Worm (Caenorhabditis elegans) whole organism, L3 larva: Measurements from ENCODE around the gene T06E4.21.
A peak's percentile ranks its signal among the peaks of the same experiment; 100 is the strongest.

ENCODE experiments used
- ZK546.5 ChIP-seq: sonication (generic microtip); optimal IDR thresholded peaks from 2 replicates; lab custom pipeline; 2017; ENCODE audit warnings: missing biosample characterization, missing genetic modification characterization
- aly-2 ChIP-seq: fragments of 150-350 bp; optimal IDR thresholded peaks from 2 replicates; lab custom pipeline; 2014; ENCODE audit warnings: missing biosample characterization, missing genetic modification characterization
- ama-1 ChIP-seq: fragments of 150-350 bp; optimal IDR thresholded peaks from 2 replicates; lab custom pipeline; 2018
- ceh-16 ChIP-seq: sonication (generic microtip); optimal IDR thresholded peaks from 2 replicates; lab custom pipeline; 2017; ENCODE audit warnings: missing biosample characterization, missing genetic modification characterization
- ceh-28 ChIP-seq: fragments of 150-350 bp; optimal IDR thresholded peaks from 2 replicates; lab custom pipeline; 2014; ENCODE audit warnings: missing biosample characterization, missing genetic modification reagents, missing genetic modification characterization
- ceh-82 ChIP-seq: fragments of 150-350 bp; optimal IDR thresholded peaks from 2 replicates; lab custom pipeline; 2014; ENCODE audit warnings: missing biosample characterization, missing genetic modification characterization
- ceh-9 ChIP-seq: sonication (generic microtip); optimal IDR thresholded peaks from 2 replicates; lab custom pipeline; 2018; ENCODE audit warnings: missing biosample characterization, missing genetic modification characterization
- daf-12 ChIP-seq: fragments of 150-350 bp; optimal IDR thresholded peaks from 2 replicates; lab custom pipeline; 2014; ENCODE audit warnings: missing biosample characterization, missing genetic modification reagents, missing genetic modification characterization
- egl-27 ChIP-seq: sonication (generic microtip); optimal IDR thresholded peaks from 4 replicates; lab custom pipeline; 2017; ENCODE audit warnings: missing biosample characterization, missing genetic modification reagents, missing genetic modification characterization
- egl-5 ChIP-seq: fragments of 150-350 bp; optimal IDR thresholded peaks from 2 replicates; lab custom pipeline; 2017; ENCODE audit warnings: missing biosample characterization, missing genetic modification reagents, missing genetic modification characterization, inconsistent platforms
- elt-2 ChIP-seq: sonication (generic microtip); optimal IDR thresholded peaks from 2 replicates; lab custom pipeline; 2016; ENCODE audit warnings: missing genetic modification reagents, mild to moderate bottlenecking, missing genetic modification characterization, missing compliant biosample characterization
- elt-3 ChIP-seq, 3 experiments: fragments of 150-350 bp in 1 of 3; sonication (generic microtip) in 2 of 3; optimal IDR thresholded peaks; 2 replicates in 2 of 3; 4 replicates in 1 of 3; lab custom pipeline; 2014 to 2017; ENCODE audit warnings: missing biosample characterization in 3 of 3, missing genetic modification characterization in 3 of 3
- eor-1 ChIP-seq, 2 experiments: fragments of 150-350 bp; optimal IDR thresholded peaks; 2 replicates each; lab custom pipeline; 2014 to 2018; ENCODE audit warnings: missing biosample characterization in 2 of 2, missing genetic modification characterization in 2 of 2
- hmg-11 ChIP-seq: sonication (generic microtip); optimal IDR thresholded peaks from 2 replicates; lab custom pipeline; 2016; ENCODE audit warnings: missing genetic modification characterization, missing compliant biosample characterization
- jun-1 ChIP-seq: fragments of 150-350 bp; optimal IDR thresholded peaks from 2 replicates; lab custom pipeline; 2014; ENCODE audit warnings: missing biosample characterization, missing genetic modification reagents, missing genetic modification characterization
- lin-15B ChIP-seq: fragments of 150-350 bp; optimal IDR thresholded peaks from 2 replicates; lab custom pipeline; 2014; ENCODE audit warnings: missing biosample characterization, missing genetic modification characterization
- lin-39 ChIP-seq: fragments of 150-350 bp; optimal IDR thresholded peaks from 2 replicates; lab custom pipeline; 2018; ENCODE audit warnings: missing biosample characterization, missing genetic modification reagents, missing genetic modification characterization
- lsy-12 ChIP-seq: sonication (generic microtip); optimal IDR thresholded peaks from 2 replicates; lab custom pipeline; 2016; ENCODE audit warnings: mild to moderate bottlenecking, missing genetic modification characterization, missing compliant biosample characterization
- mdl-1 ChIP-seq: fragments of 150-350 bp; optimal IDR thresholded peaks from 2 replicates; lab custom pipeline; 2014; ENCODE audit warnings: missing biosample characterization, missing genetic modification characterization
- mml-1 ChIP-seq: fragments of 150-350 bp; sonication (generic microtip); optimal IDR thresholded peaks from 3 replicates; lab custom pipeline; 2014; ENCODE audit warnings: missing biosample characterization, missing genetic modification characterization
- nfya-1 ChIP-seq: sonication (generic microtip); optimal IDR thresholded peaks from 2 replicates; lab custom pipeline; 2017; ENCODE audit warnings: missing genetic modification characterization, mild to moderate bottlenecking, missing compliant biosample characterization, antibody characterized with exemption, moderate library complexity; ENCODE audit not compliant: insufficient read depth
- nhr-11 ChIP-seq: fragments of 150-350 bp; optimal IDR thresholded peaks from 2 replicates; lab custom pipeline; 2014; ENCODE audit warnings: missing biosample characterization, missing genetic modification characterization
- nhr-12 ChIP-seq: fragments of 150-350 bp; optimal IDR thresholded peaks from 2 replicates; lab custom pipeline; 2014; ENCODE audit warnings: missing biosample characterization, missing genetic modification characterization
- nhr-237 ChIP-seq: fragments of 150-350 bp; optimal IDR thresholded peaks from 2 replicates; lab custom pipeline; 2014; ENCODE audit warnings: missing biosample characterization, missing genetic modification characterization
- nhr-25 ChIP-seq: sonication (generic microtip); optimal IDR thresholded peaks from 2 replicates; lab custom pipeline; 2017; ENCODE audit warnings: missing biosample characterization, missing genetic modification characterization
- nhr-28 ChIP-seq: fragments of 150-350 bp; optimal IDR thresholded peaks from 2 replicates; lab custom pipeline; 2014; ENCODE audit warnings: missing biosample characterization, missing genetic modification characterization
- nhr-43 ChIP-seq: sonication (generic microtip); optimal IDR thresholded peaks from 2 replicates; lab custom pipeline; 2016; ENCODE audit warnings: mild to moderate bottlenecking, missing genetic modification characterization, missing compliant biosample characterization; ENCODE audit not compliant: poor library complexity, severe bottlenecking
- nhr-67 ChIP-seq: fragments of 150-350 bp; optimal IDR thresholded peaks from 2 replicates; lab custom pipeline; 2014; ENCODE audit warnings: missing biosample characterization, missing genetic modification characterization
- nhr-76 ChIP-seq: fragments of 150-350 bp; sonication (generic microtip); optimal IDR thresholded peaks from 5 replicates; lab custom pipeline; 2014; ENCODE audit warnings: missing biosample characterization, missing genetic modification characterization
- nhr-77 ChIP-seq: fragments of 150-350 bp; optimal IDR thresholded peaks from 2 replicates; lab custom pipeline; 2014; ENCODE audit warnings: missing biosample characterization, missing genetic modification characterization
- pha-4 ChIP-seq: fragments of 150-350 bp; optimal IDR thresholded peaks from 2 replicates; lab custom pipeline; 2014; ENCODE audit warnings: missing biosample characterization, missing genetic modification reagents, missing genetic modification characterization
- pqm-1 ChIP-seq: fragments of 150-350 bp; optimal IDR thresholded peaks from 2 replicates; lab custom pipeline; 2017; ENCODE audit warnings: missing biosample characterization, missing genetic modification characterization, inconsistent platforms
- snpc-4 ChIP-seq: fragments of 150-350 bp; optimal IDR thresholded peaks from 2 replicates; lab custom pipeline; 2014; ENCODE audit warnings: missing biosample characterization, missing genetic modification characterization
- tbx-2 ChIP-seq: sonication (generic microtip); optimal IDR thresholded peaks from 2 replicates; lab custom pipeline; 2016; ENCODE audit warnings: mild to moderate bottlenecking, missing genetic modification characterization, missing compliant biosample characterization
- unc-39 ChIP-seq: sonication (generic microtip); optimal IDR thresholded peaks from 4 replicates; lab custom pipeline; 2017; ENCODE audit warnings: missing biosample characterization, missing genetic modification characterization
- unc-62 ChIP-seq: fragments of 150-350 bp; sonication (generic microtip); optimal IDR thresholded peaks from 4 replicates; lab custom pipeline; 2014; ENCODE audit warnings: missing biosample characterization, missing genetic modification reagents, missing genetic modification characterization
- ztf-4 ChIP-seq: fragments of 150-350 bp; optimal IDR thresholded peaks from 2 replicates; lab custom pipeline; 2014; ENCODE audit warnings: missing biosample characterization, missing genetic modification characterization

T06E4.21 gene

DNA sequence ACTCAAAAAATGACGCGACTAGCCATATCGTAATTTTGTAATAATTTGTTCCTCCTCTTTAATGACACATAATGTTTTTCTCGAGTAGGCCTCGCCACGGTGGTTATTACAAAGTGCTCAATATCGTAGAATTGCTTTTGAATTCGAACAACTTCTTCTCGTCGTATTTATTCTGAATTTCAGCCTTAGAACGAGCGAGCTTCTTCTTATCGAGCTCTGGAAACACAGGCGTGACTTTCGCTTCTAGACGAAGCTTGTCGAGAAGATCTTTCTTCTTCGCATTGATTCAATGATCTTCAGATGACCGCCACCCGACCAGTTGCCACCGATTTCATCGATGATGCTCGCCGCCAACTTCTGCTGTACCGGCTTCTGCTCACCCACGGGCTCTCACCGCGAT lies at the start of gene T06E4.21:
Gene T06E4.21, plus strand, starts transcription at position 301 of the 400 bp plus-strand sequence.
- TF ChIP-seq nhr-25 (tag; lab: Kevin White, UChicago) (no peak), lsy-12 (tag; lab: Kevin White, UChicago) (no peak), ceh-28 (tag; lab: Kevin White, UChicago) (no peak), nhr-237 (tag; lab: Kevin White, UChicago) (no peak), lin-15B (tag; lab: Kevin White, UChicago) (no peak), mdl-1 (tag; lab: Kevin White, UChicago) (no peak), hmg-11 (tag; lab: Kevin White, UChicago) (no peak), ceh-16 (tag; lab: Kevin White, UChicago) (no peak), nhr-67 (tag; lab: Kevin White, UChicago) (no peak), egl-5 (tag; lab: Kevin White, UChicago) (no peak), elt-3 (tag; optimal IDR thresholded peaks at IDR 0.05; lab: Kevin White, UChicago) (no peak)

DNA sequence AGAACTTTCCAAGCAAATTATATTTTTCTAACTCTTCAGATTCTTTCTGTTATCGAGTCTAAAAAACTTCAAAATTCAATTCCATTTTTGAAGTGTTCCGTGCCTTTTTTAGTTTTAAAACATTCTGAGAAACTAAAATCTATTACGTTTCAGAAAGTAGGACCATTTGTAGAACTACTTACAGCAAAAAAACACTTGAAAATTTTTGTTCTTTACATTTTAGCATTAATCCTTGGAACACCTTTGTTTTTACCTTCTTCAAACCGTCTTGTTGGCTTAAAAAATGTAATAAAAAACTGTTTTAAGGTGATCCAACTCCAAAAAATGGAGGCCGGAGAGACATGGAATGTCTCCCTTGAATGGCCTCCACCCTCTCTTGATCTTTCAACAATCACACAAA lies 43.1 kb upstream of the T06E4.21 start, which contains the start of gene dop-2:
Gene dop-2, plus strand, starts transcription at position 301 of the 400 bp plus-strand sequence.
- TF ChIP-seq nhr-76 (tag; lab: Kevin White, UChicago) = no peak
- TF ChIP-seq ztf-4 (tag; lab: Kevin White, UChicago) = no peak
- TF ChIP-seq egl-27 = no peak
- no peak for TF ChIP-seq ZK546.5 (tag; lab: Kevin White, UChicago)
- no peak for TF ChIP-seq pqm-1 (tag; lab: Kevin White, UChicago)
- TF ChIP-seq ama-1 = no peak
- TF ChIP-seq aly-2 = no peak
- TF ChIP-seq daf-12 (tag; lab: Kevin White, UChicago) = no peak
- TF ChIP-seq nfya-1 (tag; lab: Kevin White, UChicago) = no peak
- no peak for TF ChIP-seq nhr-77 (tag; lab: Kevin White, UChicago)
- no peak for TF ChIP-seq snpc-4 (tag; lab: Kevin White, UChicago)
- TF ChIP-seq ceh-9 = no peak
- no peak for TF ChIP-seq ceh-16 (tag; lab: Kevin White, UChicago)
- no peak for TF ChIP-seq eor-1 (tag; optimal IDR thresholded peaks at IDR 0.05; lab: Kevin White, UChicago)
- no peak for TF ChIP-seq unc-62
- TF ChIP-seq tbx-2 (tag; lab: Kevin White, UChicago) = no peak
- TF ChIP-seq nhr-28 (tag; lab: Kevin White, UChicago) = no peak
- TF ChIP-seq ceh-82 (tag; lab: Kevin White, UChicago) = no peak
- no peak for TF ChIP-seq nhr-11 (tag; lab: Kevin White, UChicago)
- no peak for TF ChIP-seq nhr-43

DNA sequence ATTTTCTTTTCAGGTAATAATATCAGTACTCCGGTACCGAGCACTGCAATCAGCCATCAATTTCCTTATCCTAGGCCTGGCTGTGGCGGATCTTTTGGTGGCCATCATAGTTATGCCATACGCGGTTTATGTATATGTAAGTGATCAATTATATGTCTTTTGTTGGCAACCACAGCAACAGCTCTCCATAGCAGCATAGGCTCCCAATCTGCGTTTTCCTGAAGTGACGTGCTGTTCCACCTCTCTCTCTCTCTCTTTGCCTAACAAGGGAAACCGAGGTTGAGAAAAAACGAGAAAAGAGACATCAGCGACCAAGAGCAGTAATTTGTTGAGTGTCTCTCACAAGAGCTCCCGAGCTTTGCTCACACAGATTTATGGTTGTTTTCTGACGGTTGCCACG lies 42.2 kb upstream of the T06E4.21 start:
- TF ChIP-seq ceh-16 (tag; lab: Kevin White, UChicago) (no peak), unc-39 (tag; lab: Kevin White, UChicago) (no peak), pha-4 (tag; lab: Kevin White, UChicago) (no peak), ztf-4 (tag; lab: Kevin White, UChicago) (no peak), nhr-76 (tag; lab: Kevin White, UChicago) (no peak), jun-1 (tag; lab: Kevin White, UChicago) (no peak), nhr-11 (tag; lab: Kevin White, UChicago) (no peak), nhr-12 (tag; lab: Kevin White, UChicago) (no peak), mml-1 (tag; lab: Kevin White, UChicago) (no peak), elt-3 (tag; optimal IDR thresholded peaks at IDR 0.05; lab: Kevin White, UChicago) (no peak), elt-2 (tag; lab: Kevin White, UChicago) (no peak), ama-1 (no peak), nhr-43 (no peak), lin-39 (tag; lab: Kevin White, UChicago) (no peak), nhr-237 (tag; lab: Kevin White, UChicago) (no peak)

DNA sequence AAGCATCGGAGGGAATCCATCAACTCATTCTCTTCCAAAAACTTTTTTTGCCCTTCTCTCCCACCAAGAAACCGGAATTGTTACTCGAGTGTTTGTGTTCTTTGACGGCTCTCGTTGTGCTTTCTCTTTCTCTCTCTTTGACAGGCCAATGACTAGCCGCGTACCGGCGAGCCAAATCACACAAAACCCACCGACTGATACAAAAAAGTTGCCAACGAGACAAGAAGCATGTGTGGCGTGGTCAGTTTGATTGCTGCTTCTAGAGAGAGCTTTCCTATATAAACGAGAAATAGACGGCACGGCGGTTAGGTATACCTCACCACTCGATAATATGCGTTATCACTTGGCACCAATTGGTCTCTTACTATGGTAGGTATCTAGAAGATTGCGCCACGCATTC lies 35.7 kb upstream of the T06E4.21 start, which contains the start of gene pqn-63:
Gene pqn-63, plus strand, starts transcription at position 307 of the 400 bp plus-strand sequence.
- TF ChIP-seq unc-62 (no peak), daf-12 (tag; lab: Kevin White, UChicago) (no peak), ceh-82 (tag; lab: Kevin White, UChicago) (no peak), pha-4 (tag; lab: Kevin White, UChicago) (peak; percentile 42), nhr-28 (tag; lab: Kevin White, UChicago) (no peak)
